Fruit fly (Drosophila melanogaster) whole organism, larva: ENCODE results near the gene Zwilch.

Experiments
- noc ChIP-seq: fragments of 200-800 bp; sonication (Bioruptor generic); optimal IDR thresholded peaks from 3 replicates; lab custom pipeline; 2019; ENCODE audit warnings: missing biosample characterization, mild to moderate bottlenecking, missing genetic modification characterization, moderate library complexity

Gene Zwilch

DNA sequence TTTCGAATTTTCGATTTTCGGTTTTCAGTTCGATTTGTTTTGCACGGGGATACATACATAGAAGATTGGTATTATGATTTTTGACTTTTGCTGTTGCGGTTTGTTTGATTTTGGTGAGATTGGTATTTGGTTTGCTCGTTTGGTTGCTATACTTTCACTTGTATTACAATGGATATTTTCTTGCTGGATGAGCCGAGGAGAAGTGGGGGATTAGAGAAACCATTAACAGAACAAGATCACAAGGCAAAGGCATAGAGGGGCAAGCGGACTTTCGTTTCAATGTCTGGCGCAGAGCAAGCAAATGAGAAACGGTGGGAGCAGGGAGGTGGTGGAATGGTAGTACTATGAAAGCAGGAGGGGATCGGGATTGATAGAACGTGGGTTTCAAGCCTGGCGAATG is 19.1 kb upstream of the Zwilch start, which contains the start of gene CG15563:
Gene CG15563 (minus strand): TSS at position 101 of the 400 bp plus-strand sequence.
- TF ChIP-seq noc (tag; lab: Kevin White, UChicago) = no peak

DNA sequence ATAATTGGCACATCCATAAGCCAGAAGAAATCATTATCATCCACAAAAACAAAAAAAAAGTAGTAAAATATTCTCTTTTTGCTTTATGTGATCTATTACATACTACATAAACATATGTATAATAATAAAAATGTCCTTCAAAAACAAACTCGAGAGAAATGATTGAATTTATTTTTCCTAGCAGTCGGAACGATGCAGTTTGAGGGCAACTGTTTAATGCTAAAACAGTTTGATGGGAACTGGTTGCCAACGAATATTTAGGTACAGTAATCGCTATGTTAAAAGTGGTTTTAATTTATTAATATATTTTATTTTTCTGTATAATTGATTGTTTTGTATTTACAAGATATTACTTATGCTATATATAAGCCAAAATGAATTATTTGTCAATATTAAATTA is 18.0 kb upstream of the Zwilch start:
- no peak for TF ChIP-seq noc (tag; lab: Kevin White, UChicago)

DNA sequence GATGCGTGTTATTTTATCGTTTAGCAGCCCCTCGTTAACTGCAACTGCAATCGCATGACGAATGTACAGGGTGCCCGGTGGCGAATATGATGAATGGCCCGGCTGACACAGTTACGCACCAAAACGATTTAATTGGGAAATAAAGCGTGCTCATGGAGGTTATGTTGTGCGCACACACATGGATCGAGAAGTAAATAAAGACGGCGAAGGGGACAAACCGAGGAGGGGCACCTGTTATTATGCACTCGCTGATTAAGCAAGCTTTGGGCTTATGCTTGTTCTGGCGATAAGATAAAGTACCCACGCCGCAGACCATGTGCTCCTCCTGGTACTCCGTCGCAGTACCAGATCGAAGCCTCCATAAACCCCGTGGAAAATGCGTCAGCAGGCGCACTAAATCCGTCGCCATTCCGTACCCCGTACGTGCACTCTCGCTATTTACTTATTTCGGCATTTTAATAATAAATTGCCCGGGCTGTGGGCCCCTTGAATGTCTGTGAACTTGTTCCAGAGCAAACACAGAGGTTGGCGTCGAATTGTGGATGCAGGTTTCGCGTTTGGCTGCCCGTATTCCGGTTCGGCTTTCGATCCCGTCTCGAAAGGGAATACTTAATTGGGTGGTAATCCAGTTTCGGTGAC is 12.0 kb upstream of the Zwilch start:
- TF ChIP-seq noc (tag; lab: Kevin White, UChicago) = no peak

DNA sequence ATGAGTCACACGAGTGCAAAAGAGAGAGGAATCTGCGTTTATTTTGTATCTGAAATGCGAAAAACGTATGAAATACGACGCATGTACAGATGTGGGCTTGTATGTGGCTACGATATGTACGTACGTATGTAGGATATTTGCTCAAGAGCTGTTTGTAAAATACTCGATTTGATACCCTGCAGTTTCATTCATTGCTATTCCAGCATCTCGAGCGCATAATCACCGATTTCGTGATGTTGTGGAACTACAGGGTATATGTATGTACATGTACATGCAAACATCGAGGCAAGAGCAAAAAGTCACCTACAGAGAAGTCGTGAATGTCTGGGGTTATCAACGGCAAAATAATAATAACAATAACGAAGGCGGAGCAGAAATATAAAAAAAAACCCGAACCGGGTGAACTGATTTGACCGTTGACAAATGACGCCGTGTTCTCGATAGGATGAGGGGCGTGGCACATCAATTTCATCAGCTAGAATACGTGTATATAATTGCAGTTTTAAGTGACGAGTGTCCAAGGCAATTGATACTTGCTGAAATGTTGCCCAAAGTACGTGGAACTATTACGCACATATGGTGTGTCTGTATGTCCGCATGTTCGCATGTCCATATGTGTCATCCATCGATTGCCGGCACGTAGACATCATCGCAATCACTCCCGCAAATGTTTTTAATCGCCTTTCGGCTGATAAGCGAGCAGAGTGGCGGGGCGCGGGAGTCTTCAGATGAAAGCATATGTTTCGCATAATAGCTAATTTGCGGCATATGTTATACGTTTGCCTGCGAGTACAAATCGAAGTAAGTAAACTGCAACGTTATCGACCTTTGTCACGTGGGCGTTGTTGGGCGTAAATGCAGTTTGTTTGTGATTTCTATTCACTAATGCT is 11.0 kb upstream of the Zwilch start:
- TF ChIP-seq noc (tag; lab: Kevin White, UChicago) = peak; percentile 74

DNA sequence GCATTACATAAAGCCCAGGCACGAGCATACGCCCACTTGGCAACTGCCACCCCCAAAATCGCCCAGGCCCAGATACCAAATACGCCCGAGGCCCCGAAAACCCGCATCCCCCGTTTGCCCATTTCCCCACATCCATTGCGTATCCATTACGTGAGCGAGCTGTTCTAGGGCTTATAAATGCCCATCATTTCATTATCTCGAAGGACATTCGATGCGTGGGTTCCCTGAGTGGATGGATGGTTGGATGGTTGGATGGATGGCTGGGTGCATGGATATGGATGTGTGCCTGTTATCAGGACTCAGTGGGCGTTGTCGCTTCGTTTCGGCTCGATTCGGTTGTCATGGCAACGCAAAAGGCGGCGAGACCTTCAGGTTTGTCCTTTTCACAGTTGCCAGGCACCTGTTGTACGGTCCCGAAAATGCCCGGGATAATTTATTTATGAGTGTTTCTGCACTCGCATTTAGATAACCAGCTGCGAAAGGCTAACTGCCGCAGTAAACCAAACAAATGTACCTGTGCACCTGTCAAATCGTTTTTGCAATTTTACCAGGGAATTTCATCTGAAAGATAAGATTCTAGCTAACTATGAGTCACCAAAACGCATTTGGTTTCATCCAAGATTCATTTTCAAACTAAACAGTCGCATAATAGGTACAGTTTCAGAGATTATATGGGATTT is 9.9 kb upstream of the Zwilch start:
- no peak for TF ChIP-seq noc (tag; lab: Kevin White, UChicago)

DNA sequence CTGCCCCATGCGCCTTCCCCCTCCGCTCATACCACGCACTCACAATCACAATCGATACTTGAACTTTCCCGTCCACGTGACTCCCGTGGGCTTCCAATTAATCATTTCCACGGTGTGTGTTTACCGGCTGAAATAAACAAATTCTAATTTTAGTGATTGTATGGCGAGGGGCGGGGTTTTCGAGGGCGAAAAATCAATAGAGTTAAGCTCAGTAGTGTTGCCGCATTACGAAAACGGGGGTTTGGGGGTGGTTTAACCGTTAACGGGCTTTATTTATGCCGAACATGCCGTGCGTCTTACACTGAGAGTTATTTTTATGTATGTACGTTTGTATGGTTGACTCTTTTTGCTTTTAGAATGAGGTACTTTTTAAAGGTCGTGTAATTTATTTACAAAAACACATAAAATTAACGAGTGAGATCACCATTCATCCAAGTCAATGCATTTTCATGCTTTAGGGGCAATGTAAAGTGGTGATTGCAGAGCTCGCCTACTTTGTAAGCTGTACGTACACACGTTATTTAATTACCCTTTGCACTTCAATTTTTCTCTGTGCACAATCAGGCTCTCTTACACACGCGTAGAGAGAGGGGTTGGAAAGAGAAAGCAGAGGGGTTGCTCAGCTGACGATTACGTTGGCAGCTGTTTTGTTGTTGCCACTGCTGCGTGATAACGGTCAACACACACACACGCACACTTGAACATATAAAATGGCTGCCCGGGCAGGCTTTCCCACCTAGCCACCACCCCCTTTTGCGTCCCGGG is 9.1 kb upstream of the Zwilch start:
- peak; percentile 49 for TF ChIP-seq noc (tag; lab: Kevin White, UChicago)

DNA sequence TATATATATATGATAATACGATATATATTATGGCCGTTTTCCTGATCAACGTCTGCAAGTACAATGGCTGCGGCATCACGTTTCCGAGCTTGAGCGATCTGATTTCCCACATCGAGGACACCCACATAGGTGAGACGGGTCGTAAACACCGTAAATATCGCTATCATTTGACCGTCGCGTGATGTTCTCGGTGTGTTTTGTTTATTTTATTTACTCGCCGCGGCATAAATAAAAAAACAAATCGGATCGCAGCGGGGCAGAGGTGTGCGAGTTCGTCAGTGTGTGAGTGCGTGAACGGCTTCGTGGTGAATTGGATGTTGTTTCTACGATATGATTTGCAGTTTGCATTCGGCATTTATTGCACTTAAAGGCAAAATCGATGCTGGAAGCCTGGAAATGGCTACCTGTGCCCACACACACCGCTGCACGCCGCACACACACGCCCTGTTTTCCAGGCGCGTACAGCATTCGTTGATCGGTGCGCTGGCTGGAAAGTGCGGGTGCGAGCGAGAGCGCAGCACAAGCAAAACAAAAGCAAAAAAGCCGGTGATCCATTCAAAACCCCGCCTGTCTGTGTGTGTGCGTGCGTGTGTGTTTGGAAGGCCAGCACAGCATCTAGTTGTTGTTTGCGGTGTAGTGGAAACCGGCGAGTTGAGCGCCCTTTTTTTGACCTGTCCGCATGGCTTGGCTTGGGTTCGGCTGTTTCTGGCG is 8.3 kb upstream of the Zwilch start:
- peak; percentile 25 for TF ChIP-seq noc (tag; lab: Kevin White, UChicago)

DNA sequence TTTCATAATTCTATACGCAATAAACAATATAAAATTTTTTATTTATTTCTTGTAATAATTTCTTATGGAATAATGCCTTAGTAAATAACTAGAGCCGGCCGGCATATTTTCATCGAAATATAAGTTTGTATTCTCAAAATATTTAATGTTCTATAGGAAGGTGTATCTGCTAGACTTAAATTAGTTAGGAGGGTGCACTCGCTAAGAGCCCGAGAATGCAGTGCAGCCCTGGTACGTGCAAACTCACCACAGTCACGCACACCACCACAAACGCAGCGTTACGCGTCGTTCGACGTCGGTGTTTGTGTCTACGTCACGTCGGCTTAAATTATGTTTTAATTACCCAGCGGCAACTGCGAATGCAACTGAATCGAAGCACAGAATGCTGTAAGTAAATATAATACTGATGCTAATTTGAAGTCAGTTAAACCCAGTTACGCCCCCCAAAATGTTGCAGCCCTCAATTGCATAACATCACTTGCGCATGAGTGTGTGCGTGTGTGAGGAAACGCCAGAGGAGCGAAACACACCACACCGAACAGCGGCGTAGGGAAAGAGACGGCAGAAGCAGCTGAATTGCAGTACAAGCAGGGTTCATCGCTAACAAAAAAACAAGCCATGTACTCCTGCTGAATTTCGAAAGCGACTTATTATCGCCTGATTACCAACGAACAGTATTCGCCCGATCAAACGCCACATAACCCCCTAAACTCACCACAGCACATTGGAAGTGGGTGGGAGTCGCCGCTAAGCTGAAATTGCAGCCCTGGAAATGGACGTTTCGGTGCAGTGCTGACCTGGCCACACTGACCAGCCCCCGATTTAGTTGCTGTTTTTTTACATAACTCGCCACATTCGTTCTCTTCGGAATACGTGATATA is 7.5 kb upstream of the Zwilch start, which contains the start of gene CG12054:
Gene CG12054 (plus strand): TSS at position 247 of the 881 bp plus-strand sequence.
- TF ChIP-seq noc (tag; lab: Kevin White, UChicago) = no peak

DNA sequence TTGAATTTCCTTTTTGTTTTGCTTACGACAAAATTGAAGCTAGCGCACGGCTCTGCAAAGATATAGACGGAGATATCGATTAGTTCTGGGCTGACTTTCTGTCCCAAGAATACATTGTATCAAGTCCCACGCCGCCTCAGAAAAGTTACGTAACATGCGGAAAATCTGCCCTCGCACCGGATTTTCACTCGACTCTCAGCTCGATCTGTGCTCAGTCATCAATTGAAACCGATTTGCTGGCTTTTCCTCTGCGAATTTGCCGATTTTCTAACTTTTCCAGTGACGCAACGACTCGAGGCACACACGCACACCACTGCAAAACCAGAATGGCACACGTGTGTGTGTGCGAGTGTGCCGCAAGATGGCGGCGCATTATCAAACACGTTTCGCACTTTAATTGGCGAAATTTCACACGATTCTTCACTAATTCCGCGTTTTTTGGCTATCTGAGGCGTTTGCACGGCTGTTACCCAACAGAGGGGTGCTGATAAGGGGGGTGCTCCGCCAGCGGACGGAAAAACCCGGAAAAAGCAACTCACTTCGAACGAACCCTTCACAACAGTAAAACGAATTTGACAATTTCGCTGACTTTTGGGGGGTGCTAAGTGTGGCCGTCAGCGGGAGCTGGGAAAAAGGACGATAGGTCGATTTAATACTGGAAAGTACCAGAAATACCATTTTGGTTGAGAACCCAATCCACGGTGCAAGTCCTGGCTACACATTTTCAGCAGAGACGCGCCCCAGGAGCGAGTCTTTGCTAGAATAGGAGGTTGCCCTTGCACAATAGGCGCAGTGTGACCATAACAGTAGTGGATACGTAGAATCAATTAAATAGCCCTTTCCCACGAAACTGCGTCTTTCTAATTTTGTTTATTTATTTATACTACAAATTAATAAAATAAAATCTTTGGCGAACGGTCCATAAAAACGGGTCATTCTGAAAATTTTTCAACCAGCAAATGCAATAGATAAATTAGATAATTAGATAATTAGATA is 6.1 kb upstream of the Zwilch start, which contains the start of gene ATPsynC:
Gene ATPsynC (minus strand): TSS at position 634 of the 996 bp plus-strand sequence.
- TF ChIP-seq noc (tag; lab: Kevin White, UChicago) = peak; percentile 48

DNA sequence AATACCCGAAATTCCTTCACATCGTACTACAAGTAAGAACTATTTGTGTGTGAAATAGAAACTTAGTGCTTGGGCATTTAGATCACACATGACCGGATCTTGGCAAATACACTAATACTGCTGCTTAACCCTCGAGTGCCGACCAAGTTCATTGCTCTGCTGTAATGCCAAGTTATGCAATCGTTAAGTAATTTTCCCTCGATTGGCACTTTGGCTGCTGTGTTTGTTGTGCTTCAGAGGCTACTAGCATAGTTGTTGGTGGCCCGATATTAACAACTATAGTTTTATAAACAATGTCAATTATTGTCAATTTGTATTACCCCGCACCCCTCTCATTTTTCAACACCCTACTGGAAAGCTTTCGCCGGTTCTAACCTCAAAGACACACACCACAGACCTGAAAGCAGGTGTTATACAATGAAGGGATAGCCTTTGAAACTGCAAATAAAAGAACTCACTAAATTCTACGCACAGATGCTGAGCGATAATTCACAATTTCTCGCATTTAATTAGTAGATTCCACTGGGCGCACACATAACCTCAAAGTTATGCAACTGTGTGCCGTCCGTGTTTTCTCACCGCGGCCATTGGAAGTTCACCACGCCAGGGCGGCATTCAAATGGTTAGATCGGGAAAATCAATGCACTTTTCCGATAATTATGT is 5.2 kb upstream of the Zwilch start:
- TF ChIP-seq noc (tag; lab: Kevin White, UChicago) = peak; percentile 10

DNA sequence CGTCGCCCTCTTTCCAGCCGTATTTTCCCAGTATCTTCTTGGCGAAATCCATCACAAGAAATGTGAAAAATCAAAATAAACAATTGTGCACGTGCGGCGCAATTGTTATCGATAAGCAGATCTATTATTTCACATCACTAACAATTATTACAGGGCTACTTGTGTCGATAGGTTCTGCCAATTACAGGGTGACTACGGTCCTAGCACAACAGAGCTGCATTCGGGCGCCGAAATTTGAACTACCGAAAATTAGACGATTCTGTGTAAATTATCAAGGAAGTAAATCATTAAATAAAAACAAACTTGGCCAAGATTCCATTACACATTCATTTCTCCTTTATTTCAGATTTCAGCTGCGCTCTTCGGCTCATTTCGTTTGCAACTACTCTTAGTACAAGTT is 2.7 kb upstream of the Zwilch start, which contains the start of gene CG15561:
Gene CG15561 (minus strand): TSS at position 113 of the 400 bp plus-strand sequence.
- TF ChIP-seq noc (tag; lab: Kevin White, UChicago) = no peak

DNA sequence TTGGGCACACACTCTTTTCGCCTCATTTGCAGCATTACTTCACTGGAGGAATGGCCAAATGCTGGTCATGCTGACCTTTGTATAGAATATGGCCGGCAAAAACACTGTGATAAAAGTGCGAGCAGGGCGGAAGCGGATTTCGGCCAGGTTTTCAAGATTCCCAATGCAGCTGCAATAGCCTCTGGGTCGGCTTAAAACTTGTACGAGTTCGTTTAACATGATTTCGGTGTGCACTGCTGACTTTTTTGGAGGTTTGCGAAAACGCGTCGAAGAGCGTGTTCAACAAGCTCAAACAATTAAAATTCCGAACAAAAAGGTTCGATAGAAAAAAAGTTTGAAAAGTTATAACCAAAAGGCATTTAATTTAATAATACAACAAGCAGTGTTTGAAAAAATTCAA is 2.5 kb downstream of the Zwilch start, which contains the start of gene chp:
Gene chp (minus strand): TSS at position 101 of the 400 bp plus-strand sequence.
- no peak for TF ChIP-seq noc (tag; lab: Kevin White, UChicago)
